Worm (Caenorhabditis elegans) whole organism, L3 larva: ENCODE data around the gene F12E12.6.

Source experiments
- R02D3.7 ChIP-seq: fragments of 150-350 bp; optimal IDR thresholded peaks from 2 replicates; lab custom pipeline; 2014; ENCODE audit warnings: missing biosample characterization, missing genetic modification characterization
- ZK546.5 ChIP-seq: sonication (generic microtip); optimal IDR thresholded peaks from 2 replicates; lab custom pipeline; 2017; ENCODE audit warnings: missing biosample characterization, missing genetic modification characterization
- aly-2 ChIP-seq: fragments of 150-350 bp; optimal IDR thresholded peaks from 2 replicates; lab custom pipeline; 2014; ENCODE audit warnings: missing biosample characterization, missing genetic modification characterization
- ama-1 ChIP-seq: fragments of 150-350 bp; optimal IDR thresholded peaks from 2 replicates; lab custom pipeline; 2018
- ceh-16 ChIP-seq: sonication (generic microtip); optimal IDR thresholded peaks from 2 replicates; lab custom pipeline; 2017; ENCODE audit warnings: missing biosample characterization, missing genetic modification characterization
- ceh-82 ChIP-seq: fragments of 150-350 bp; optimal IDR thresholded peaks from 2 replicates; lab custom pipeline; 2014; ENCODE audit warnings: missing biosample characterization, missing genetic modification characterization
- ceh-9 ChIP-seq: sonication (generic microtip); optimal IDR thresholded peaks from 2 replicates; lab custom pipeline; 2018; ENCODE audit warnings: missing biosample characterization, missing genetic modification characterization
- daf-12 ChIP-seq: fragments of 150-350 bp; optimal IDR thresholded peaks from 2 replicates; lab custom pipeline; 2014; ENCODE audit warnings: missing biosample characterization, missing genetic modification reagents, missing genetic modification characterization
- egl-27 ChIP-seq: sonication (generic microtip); optimal IDR thresholded peaks from 4 replicates; lab custom pipeline; 2017; ENCODE audit warnings: missing biosample characterization, missing genetic modification reagents, missing genetic modification characterization
- egl-5 ChIP-seq: fragments of 150-350 bp; optimal IDR thresholded peaks from 2 replicates; lab custom pipeline; 2017; ENCODE audit warnings: missing biosample characterization, missing genetic modification reagents, missing genetic modification characterization, inconsistent platforms
- elt-2 ChIP-seq: sonication (generic microtip); optimal IDR thresholded peaks from 2 replicates; lab custom pipeline; 2016; ENCODE audit warnings: missing genetic modification reagents, mild to moderate bottlenecking, missing genetic modification characterization, missing compliant biosample characterization
- elt-3 ChIP-seq, 3 experiments: fragments of 150-350 bp in 1 of 3; sonication (generic microtip) in 2 of 3; optimal IDR thresholded peaks; 2 replicates in 2 of 3; 4 replicates in 1 of 3; lab custom pipeline; 2014 to 2017; ENCODE audit warnings: missing biosample characterization in 3 of 3, missing genetic modification characterization in 3 of 3
- eor-1 ChIP-seq, 2 experiments: fragments of 150-350 bp; optimal IDR thresholded peaks; 2 replicates each; lab custom pipeline; 2014 to 2018; ENCODE audit warnings: missing biosample characterization in 2 of 2, missing genetic modification characterization in 2 of 2
- fkh-10 ChIP-seq: sonication (generic microtip); optimal IDR thresholded peaks from 2 replicates; lab custom pipeline; 2017; ENCODE audit warnings: missing biosample characterization, missing genetic modification reagents, missing genetic modification characterization
- fkh-2 ChIP-seq: fragments of 150-350 bp; optimal IDR thresholded peaks from 2 replicates; lab custom pipeline; 2014; ENCODE audit warnings: missing biosample characterization, missing genetic modification reagents, missing genetic modification characterization
- fos-1 ChIP-seq: fragments of 150-350 bp; optimal IDR thresholded peaks from 2 replicates; lab custom pipeline; 2014; ENCODE audit warnings: missing biosample characterization, missing genetic modification characterization
- hmg-11 ChIP-seq: sonication (generic microtip); optimal IDR thresholded peaks from 2 replicates; lab custom pipeline; 2016; ENCODE audit warnings: missing genetic modification characterization, missing compliant biosample characterization
- jun-1 ChIP-seq: fragments of 150-350 bp; optimal IDR thresholded peaks from 2 replicates; lab custom pipeline; 2014; ENCODE audit warnings: missing biosample characterization, missing genetic modification reagents, missing genetic modification characterization
- lin-15B ChIP-seq: fragments of 150-350 bp; optimal IDR thresholded peaks from 2 replicates; lab custom pipeline; 2014; ENCODE audit warnings: missing biosample characterization, missing genetic modification characterization
- mdl-1 ChIP-seq: fragments of 150-350 bp; optimal IDR thresholded peaks from 2 replicates; lab custom pipeline; 2014; ENCODE audit warnings: missing biosample characterization, missing genetic modification characterization
- mml-1 ChIP-seq: fragments of 150-350 bp; sonication (generic microtip); optimal IDR thresholded peaks from 3 replicates; lab custom pipeline; 2014; ENCODE audit warnings: missing biosample characterization, missing genetic modification characterization
- nfya-1 ChIP-seq: sonication (generic microtip); optimal IDR thresholded peaks from 2 replicates; lab custom pipeline; 2017; ENCODE audit warnings: missing genetic modification characterization, mild to moderate bottlenecking, missing compliant biosample characterization, antibody characterized with exemption, moderate library complexity; ENCODE audit not compliant: insufficient read depth
- nhr-11 ChIP-seq: fragments of 150-350 bp; optimal IDR thresholded peaks from 2 replicates; lab custom pipeline; 2014; ENCODE audit warnings: missing biosample characterization, missing genetic modification characterization
- nhr-12 ChIP-seq: fragments of 150-350 bp; optimal IDR thresholded peaks from 2 replicates; lab custom pipeline; 2014; ENCODE audit warnings: missing biosample characterization, missing genetic modification characterization
- nhr-23 ChIP-seq: fragments of 150-350 bp; optimal IDR thresholded peaks from 2 replicates; lab custom pipeline; 2014; ENCODE audit warnings: missing biosample characterization, missing genetic modification reagents, missing genetic modification characterization
- nhr-237 ChIP-seq: fragments of 150-350 bp; optimal IDR thresholded peaks from 2 replicates; lab custom pipeline; 2014; ENCODE audit warnings: missing biosample characterization, missing genetic modification characterization
- nhr-25 ChIP-seq: sonication (generic microtip); optimal IDR thresholded peaks from 2 replicates; lab custom pipeline; 2017; ENCODE audit warnings: missing biosample characterization, missing genetic modification characterization
- nhr-28 ChIP-seq: fragments of 150-350 bp; optimal IDR thresholded peaks from 2 replicates; lab custom pipeline; 2014; ENCODE audit warnings: missing biosample characterization, missing genetic modification characterization
- nhr-43 ChIP-seq: sonication (generic microtip); optimal IDR thresholded peaks from 2 replicates; lab custom pipeline; 2016; ENCODE audit warnings: mild to moderate bottlenecking, missing genetic modification characterization, missing compliant biosample characterization; ENCODE audit not compliant: poor library complexity, severe bottlenecking
- nhr-76 ChIP-seq: fragments of 150-350 bp; sonication (generic microtip); optimal IDR thresholded peaks from 5 replicates; lab custom pipeline; 2014; ENCODE audit warnings: missing biosample characterization, missing genetic modification characterization
- pha-4 ChIP-seq: fragments of 150-350 bp; optimal IDR thresholded peaks from 2 replicates; lab custom pipeline; 2014; ENCODE audit warnings: missing biosample characterization, missing genetic modification reagents, missing genetic modification characterization
- pqm-1 ChIP-seq: fragments of 150-350 bp; optimal IDR thresholded peaks from 2 replicates; lab custom pipeline; 2017; ENCODE audit warnings: missing biosample characterization, missing genetic modification characterization, inconsistent platforms
- sea-2 ChIP-seq: fragments of 150-350 bp; sonication (generic microtip); optimal IDR thresholded peaks from 4 replicates; lab custom pipeline; 2014; ENCODE audit warnings: missing biosample characterization, missing genetic modification reagents, missing genetic modification characterization
- skn-1 ChIP-seq: fragments of 150-350 bp; optimal IDR thresholded peaks from 2 replicates; lab custom pipeline; 2014; ENCODE audit warnings: missing biosample characterization, missing genetic modification characterization
- tbx-2 ChIP-seq: sonication (generic microtip); optimal IDR thresholded peaks from 2 replicates; lab custom pipeline; 2016; ENCODE audit warnings: mild to moderate bottlenecking, missing genetic modification characterization, missing compliant biosample characterization
- unc-39 ChIP-seq: sonication (generic microtip); optimal IDR thresholded peaks from 4 replicates; lab custom pipeline; 2017; ENCODE audit warnings: missing biosample characterization, missing genetic modification characterization
- unc-62 ChIP-seq: fragments of 150-350 bp; sonication (generic microtip); optimal IDR thresholded peaks from 4 replicates; lab custom pipeline; 2014; ENCODE audit warnings: missing biosample characterization, missing genetic modification reagents, missing genetic modification characterization
- ztf-11 ChIP-seq: fragments of 150-350 bp; optimal IDR thresholded peaks from 2 replicates; lab custom pipeline; 2014; ENCODE audit warnings: missing biosample characterization, missing genetic modification characterization
- ztf-4 ChIP-seq: fragments of 150-350 bp; optimal IDR thresholded peaks from 2 replicates; lab custom pipeline; 2014; ENCODE audit warnings: missing biosample characterization, missing genetic modification characterization

F12E12.6 gene

DNA sequence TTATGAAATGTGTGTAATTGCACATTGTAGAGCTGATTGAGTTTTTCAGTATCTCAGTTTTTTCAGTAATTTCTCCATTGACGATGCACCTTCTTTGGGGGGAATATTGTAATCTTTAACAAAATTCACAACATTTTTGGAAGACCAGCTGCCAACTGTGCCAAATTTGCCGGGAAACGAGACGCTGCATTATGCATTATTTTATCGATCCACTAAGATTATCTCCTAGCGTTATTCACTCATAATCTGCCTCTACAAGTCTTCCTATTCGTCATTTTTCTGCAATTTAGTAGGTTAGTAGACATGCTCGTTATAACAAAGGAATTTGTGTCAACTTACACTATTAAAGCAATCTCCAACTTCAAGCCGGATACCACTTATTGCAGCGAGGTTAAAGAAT, 5.0 kb downstream of the F12E12.6 start, which contains the start of the genes sdz-12 and bath-31:
sdz-12 (minus strand) TSS at position 101 of the 400 bp plus-strand sequence.
bath-31 (plus strand) TSS at position 251 of the 400 bp plus-strand sequence.
- no peak for TF ChIP-seq unc-39 (tag; lab: Kevin White, UChicago)
- no peak for TF ChIP-seq eor-1 (tag; optimal IDR thresholded peaks at IDR 0.05; lab: Kevin White, UChicago)
- no peak for TF ChIP-seq ceh-82
- TF ChIP-seq mdl-1, result no peak
- no peak for TF ChIP-seq lin-15B (tag; lab: Kevin White, UChicago)
- TF ChIP-seq nhr-12 (tag; lab: Kevin White, UChicago), result no peak
- TF ChIP-seq ceh-9 (tag; lab: Kevin White, UChicago), result no peak
- no peak for TF ChIP-seq nhr-25 (tag; lab: Kevin White, UChicago)
- no peak for TF ChIP-seq unc-62 (GFP tag; lab: Kevin White, UChicago)
- no peak for TF ChIP-seq nhr-11 (tag; lab: Kevin White, UChicago)
- no peak for TF ChIP-seq fos-1 (tag; lab: Kevin White, UChicago)
- TF ChIP-seq nhr-28 (tag; lab: Kevin White, UChicago), result no peak
- no peak for TF ChIP-seq mml-1 (tag; lab: Kevin White, UChicago)
- no peak for TF ChIP-seq nhr-237 (tag; lab: Kevin White, UChicago)
- no peak for TF ChIP-seq pqm-1
- TF ChIP-seq nhr-23 (tag; lab: Kevin White, UChicago), result no peak
- no peak for TF ChIP-seq elt-3 (tag; optimal IDR thresholded peaks at IDR 0.05; lab: Kevin White, UChicago)
- TF ChIP-seq, all 47 proteins: peak for 0

ce11 chrII:3727996-3728395, 8.7 kb downstream of the F12E12.6 start, which contains the start of gene C46E10.8:
Gene C46E10.8, minus strand, starts transcription at chrII:3728096.
- TF ChIP-seq mdl-1 (no peak), aly-2 (tag; lab: Kevin White, UChicago) (no peak), fkh-10 (GFP tag; lab: Kevin White, UChicago) (no peak), nhr-43 (tag; lab: Kevin White, UChicago) (no peak), ceh-16 (no peak), fos-1 (tag; lab: Kevin White, UChicago) (no peak), egl-5 (tag; lab: Kevin White, UChicago) (no peak), skn-1 (tag; lab: Kevin White, UChicago) (no peak), ztf-4 (tag; lab: Kevin White, UChicago) (no peak), nhr-11 (tag; lab: Kevin White, UChicago) (no peak), lin-15B (tag; lab: Kevin White, UChicago) (no peak), unc-62 (GFP tag; lab: Kevin White, UChicago) (no peak), nhr-237 (tag; lab: Kevin White, UChicago) (no peak), pha-4 (tag; lab: Kevin White, UChicago) (no peak), nhr-28 (tag; lab: Kevin White, UChicago) (no peak), ama-1 (lab: Kevin White, UChicago) (no peak), nhr-76 (tag; lab: Kevin White, UChicago) (no peak), R02D3.7 (no peak), jun-1 (no peak), sea-2 (GFP tag; lab: Kevin White, UChicago) (no peak)
- TF ChIP-seq, all 47 proteins: peak for 0

DNA sequence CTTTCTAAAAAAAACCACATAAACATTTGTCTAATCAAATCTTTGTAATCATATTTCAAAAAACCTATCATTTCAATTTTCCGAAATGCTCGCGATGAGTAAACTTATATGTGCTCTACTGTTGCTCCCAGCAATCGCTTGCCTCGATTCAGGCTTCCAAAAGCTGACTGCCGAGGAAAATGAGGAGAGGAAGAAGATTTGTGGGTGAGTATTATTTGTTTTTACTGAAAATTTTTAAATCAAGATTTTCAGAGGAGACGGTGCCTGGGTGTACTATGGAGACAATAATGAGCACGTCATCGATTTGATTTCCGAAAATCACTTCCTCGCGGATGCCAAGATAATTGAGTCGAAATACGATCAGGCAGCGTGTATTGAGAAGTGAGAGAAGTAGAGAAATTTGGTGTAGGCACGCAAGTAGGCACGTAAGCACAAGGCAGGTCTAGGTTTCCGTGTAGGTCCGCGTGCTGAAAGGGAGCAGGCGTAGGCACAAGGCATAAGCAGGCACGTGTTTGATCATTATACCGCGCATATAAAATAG, 12.5 kb downstream of the F12E12.6 start, which contains the start of gene C46E10.1:
C46E10.1 (plus strand) TSS at position 51 of the 541 bp plus-strand sequence.
- no peak for TF ChIP-seq egl-5 (tag; lab: Kevin White, UChicago)
- TF ChIP-seq hmg-11 (tag; lab: Kevin White, UChicago), result no peak
- TF ChIP-seq fkh-2 (tag; lab: Kevin White, UChicago), result no peak
- no peak for TF ChIP-seq R02D3.7
- no peak for TF ChIP-seq nhr-28 (tag; lab: Kevin White, UChicago)
- no peak for TF ChIP-seq nfya-1
- no peak for TF ChIP-seq ztf-11 (tag; lab: Kevin White, UChicago)
- no peak for TF ChIP-seq elt-2
- no peak for TF ChIP-seq nhr-23 (tag; lab: Kevin White, UChicago)
- TF ChIP-seq mdl-1, result no peak
- no peak for TF ChIP-seq egl-27 (tag; lab: Kevin White, UChicago)
- TF ChIP-seq nhr-12 (tag; lab: Kevin White, UChicago), result no peak
- TF ChIP-seq tbx-2 (tag; lab: Kevin White, UChicago), result no peak
- TF ChIP-seq ZK546.5 (tag; lab: Kevin White, UChicago), result no peak
- TF ChIP-seq aly-2 (tag; lab: Kevin White, UChicago), result no peak
- no peak for TF ChIP-seq elt-3 (tag; optimal IDR thresholded peaks at IDR 0.05; lab: Kevin White, UChicago)
- TF ChIP-seq fos-1 (tag; lab: Kevin White, UChicago), result no peak
- no peak for TF ChIP-seq daf-12 (tag; lab: Kevin White, UChicago)
- TF ChIP-seq nhr-237 (tag; lab: Kevin White, UChicago), result no peak
- no peak for TF ChIP-seq ceh-16
